Worm (Caenorhabditis elegans): Measurements from ENCODE around the gene srd-28.

DNA sequence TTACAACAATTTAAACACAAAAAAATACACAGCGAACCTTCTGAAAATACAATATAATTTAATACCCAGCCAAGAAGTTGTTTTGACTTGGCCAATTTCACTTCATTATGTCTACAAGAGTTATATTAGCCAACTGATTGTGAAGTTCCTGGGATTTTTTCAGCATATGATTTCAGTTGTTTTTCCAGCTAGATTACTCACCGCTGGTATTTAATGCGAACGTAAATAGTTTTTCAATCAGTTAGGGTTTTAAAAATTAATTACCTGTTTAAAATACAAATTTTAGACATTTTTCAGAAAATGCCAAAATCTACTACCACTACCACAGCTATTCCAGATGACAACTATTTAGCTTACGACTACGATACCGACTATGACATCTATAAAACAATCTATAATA, 24.8 kb upstream of the srd-28 start, which contains the start of gene srw-14:
- no peak for TF ChIP-seq F13C5.2 (tag; optimal IDR thresholded peaks at IDR 0.05)
- TF ChIP-seq ama-1 (optimal IDR thresholded peaks at IDR 0.05): no peak
- no peak for TF ChIP-seq hmbx-1 (tag; optimal IDR thresholded peaks at IDR 0.05)
- no peak for TF ChIP-seq B0310.2 (tag; optimal IDR thresholded peaks at IDR 0.05)

Measured in whole organism, early embryonic.